Worm (Caenorhabditis elegans): ENCODE measurements around the gene lgc-27.

The lgc-27 gene

ce11 chrII:4686941-4687340, 38.1 kb downstream of the lgc-27 start, which contains the start of gene sre-39:
Gene sre-39, plus strand, starts transcription at chrII:4687241.
- no peak for TF ChIP-seq egl-44 (GFP tag; IDR thresholded peaks at IDR 0.05)
- no peak for TF ChIP-seq nhr-120 (GFP tag; IDR thresholded peaks at IDR 0.05)
- no peak for TF ChIP-seq F57C9.4 (tag; optimal IDR thresholded peaks at IDR 0.05)
- no peak for TF ChIP-seq F37B4.10 (GFP tag; IDR thresholded peaks at IDR 0.05)
- TF ChIP-seq B0035.1 (tag; optimal IDR thresholded peaks at IDR 0.05) = no peak
- no peak for TF ChIP-seq lin-54 (GFP tag; optimal IDR thresholded peaks at IDR 0.05)
- TF ChIP-seq cebp-1 (GFP tag; IDR thresholded peaks at IDR 0.05) = no peak
- TF ChIP-seq cebp-1 (tag; optimal IDR thresholded peaks at IDR 0.05) = no peak
- no peak for TF ChIP-seq F57A8.1 (GFP tag; optimal IDR thresholded peaks at IDR 0.05)
- no peak for TF ChIP-seq attf-3 (GFP tag; conservative IDR thresholded peaks at IDR 0.05)
- TF ChIP-seq attf-5 (GFP tag; optimal IDR thresholded peaks at IDR 0.05) = no peak

ce11 chrII:4689477-4689876, 40.6 kb downstream of the lgc-27 start, which contains the start of gene F10G7.12:
Gene F10G7.12, plus strand, starts transcription at chrII:4689777.
- TF ChIP-seq sptf-2 (GFP tag; optimal IDR thresholded peaks at IDR 0.05) (no peak), F57A8.1 (GFP tag; optimal IDR thresholded peaks at IDR 0.05) (no peak), ets-4 (GFP tag; optimal IDR thresholded peaks at IDR 0.05) (no peak), lin-54 (GFP tag; optimal IDR thresholded peaks at IDR 0.05) (no peak), F52B5.7 (tag; optimal IDR thresholded peaks at IDR 0.05) (no peak), Y53F4B.3 (GFP tag; IDR thresholded peaks at IDR 0.05) (no peak)

- no peak for TF ChIP-seq F57C9.4 (tag; optimal IDR thresholded peaks at IDR 0.05)
- TF ChIP-seq hmg-1.2 (GFP tag; IDR thresholded peaks at IDR 0.05) = peak; percentile 93
- no peak for TF ChIP-seq hrde-1 (tag; optimal IDR thresholded peaks at IDR 0.05; ENCODE audit: borderline replicate concordance)
- peak; percentile 1 for TF ChIP-seq nhr-80 (tag; optimal IDR thresholded peaks at IDR 0.05)
- peak; percentile 4 for TF ChIP-seq attf-5 (GFP tag; optimal IDR thresholded peaks at IDR 0.05)
Measured at ce11 chrII:4693129-4693528, 44.2 kb downstream of the lgc-27 start, which contains the start of gene F10G7.5. Gene F10G7.5, plus strand, starts transcription at chrII:4693414.

- TF ChIP-seq unc-62 (GFP tag; optimal IDR thresholded peaks at IDR 0.05) (no peak), xnd-1 (tag; optimal IDR thresholded peaks at IDR 0.05) (peak; percentile 52), hsf-1 (GFP tag; IDR thresholded peaks at IDR 0.05) (0 out of 2 replicates have a peak, but pooled peaks have one; percentile 53), nfya-2 (GFP tag; IDR thresholded peaks at IDR 0.05) (no peak), F49E8.2 (tag; optimal IDR thresholded peaks at IDR 0.05; ENCODE audit: insufficient read depth) (peak; percentile 56), nhr-27 (tag; optimal IDR thresholded peaks at IDR 0.05) (peak; percentile 56), F52B5.7 (tag; optimal IDR thresholded peaks at IDR 0.05) (no peak), F39B2.1 (GFP tag; IDR thresholded peaks at IDR 0.05) (peak; percentile 51; the same call in 1 of the 2 replicates), pbrm-1 (GFP tag; IDR thresholded peaks at IDR 0.05) (0 out of 2 replicates have a peak, but pooled peaks have one; percentile 22), ekl-4 (GFP tag; IDR thresholded peaks at IDR 0.05) (peak; percentile 56; the same call in 1 of the 2 replicates), athp-1 (tag; optimal IDR thresholded peaks at IDR 0.05) (peak; percentile 40), Y53G8AR.9 (GFP tag; conservative IDR thresholded peaks at IDR 0.05) (0 out of 2 replicates have a peak, but pooled peaks have one; percentile 61), madf-6 (GFP tag; IDR thresholded peaks at IDR 0.05) (peak; percentile 69), rcor-1 (GFP tag; IDR thresholded peaks at IDR 0.05) (0 out of 2 replicates have a peak, but pooled peaks have one; percentile 28), C17E4.6 (GFP tag; IDR thresholded peaks at IDR 0.05) (no peak), ceh-91 (GFP tag; IDR thresholded peaks at IDR 0.05) (no peak), snpc-4 (GFP tag; optimal IDR thresholded peaks at IDR 0.05) (no peak), snpc-4 (tag; optimal IDR thresholded peaks at IDR 0.05) (peak in 1 of 4 experiments; percentile 45), K12H6.12 (tag; optimal IDR thresholded peaks at IDR 0.05) (no peak), B0336.3 (GFP tag; IDR thresholded peaks at IDR 0.05) (peak; percentile 65), tbp1 (GFP tag; optimal IDR thresholded peaks at IDR 0.05) (peak; percentile 8), hrde-1 (tag; optimal IDR thresholded peaks at IDR 0.05; ENCODE audit: borderline replicate concordance) (peak; percentile 86)
Measured at ce11 chrII:4696055-4696454, 47.2 kb downstream of the lgc-27 start.
